Worm (Caenorhabditis elegans) whole organism, mixed stage, embryonic: ENCODE data around the gene R04D3.3.

Source experiments
- M03D4.4 ChIP-seq: sonication (generic microtip); optimal IDR thresholded peaks from 2 replicates; lab custom pipeline; 2017; ENCODE audit warnings: mild to moderate bottlenecking, missing genetic modification characterization, missing compliant biosample characterization
- elt-1 ChIP-seq: sonication (generic microtip); optimal IDR thresholded peaks from 2 replicates; lab custom pipeline; 2017; ENCODE audit warnings: missing genetic modification characterization, mild to moderate bottlenecking, missing compliant biosample characterization, antibody characterized with exemption, moderate library complexity, borderline replicate concordance; ENCODE audit not compliant: insufficient read depth
- pha-4 ChIP-seq: fragments of 150-350 bp; optimal IDR thresholded peaks from 2 replicates; lab custom pipeline; 2018; ENCODE audit warnings: missing biosample characterization, missing genetic modification reagents, missing genetic modification characterization
- sem-2 ChIP-seq: fragments of 200-800 bp; sonication (Bioruptor generic); optimal IDR thresholded peaks from 2 replicates; lab custom pipeline; 2018; ENCODE audit warnings: mild to moderate bottlenecking, missing genetic modification characterization, missing compliant biosample characterization
- unc-120 ChIP-seq: sonication (generic microtip); optimal IDR thresholded peaks from 2 replicates; lab custom pipeline; 2017; ENCODE audit warnings: missing genetic modification characterization, missing compliant biosample characterization; ENCODE audit not compliant: poor library complexity, severe bottlenecking
- unc-39 ChIP-seq: fragments of 150-350 bp; optimal IDR thresholded peaks from 2 replicates; lab custom pipeline; 2014; ENCODE audit warnings: missing biosample characterization, missing genetic modification characterization
- unc-62 ChIP-seq: fragments of 150-350 bp; optimal IDR thresholded peaks from 2 replicates; lab custom pipeline; 2014; ENCODE audit warnings: missing biosample characterization, missing genetic modification reagents, missing genetic modification characterization

- no peak for TF ChIP-seq pha-4 (tag; lab: Kevin White, UChicago)
- TF ChIP-seq sem-2 (GFP tag; lab: Kevin White, UChicago), result no peak
- TF ChIP-seq elt-1 (tag; lab: Kevin White, UChicago), result peak; percentile 38
- no peak for TF ChIP-seq unc-62 (GFP tag; lab: Kevin White, UChicago)
- no peak for TF ChIP-seq unc-120
- TF ChIP-seq M03D4.4 (tag; lab: Kevin White, UChicago), result no peak
- no peak for TF ChIP-seq unc-39
These were observed 42.2 kb downstream of the R04D3.3 start, which contains the start of gene K08H2.7 for ce11 chrX:13248265-13248664.
